Worm (Caenorhabditis elegans) whole organism, L2 larva: ENCODE data around the gene eif-3.K.
"Not testable (repeated sequence)": the region's sequence is repeated elsewhere in the genome, so short reads cannot be mapped to it uniquely, and the experiment has no call there.

Source experiments
- C34F6.9 ChIP-seq: fragments of 150-350 bp; optimal IDR thresholded peaks from 2 replicates; lab custom pipeline; 2014; ENCODE audit warnings: missing biosample characterization, missing genetic modification characterization
- F13H6.1 ChIP-seq: sonication (generic microtip); optimal IDR thresholded peaks from 2 replicates; lab custom pipeline; 2016; ENCODE audit warnings: missing genetic modification characterization, missing compliant biosample characterization
- Y55F3AM.14 ChIP-seq: fragments of 200-800 bp; sonication (Bioruptor generic); optimal IDR thresholded peaks from 2 replicates; lab custom pipeline; 2018; ENCODE audit warnings: mild to moderate bottlenecking, missing genetic modification characterization, missing compliant biosample characterization
- ZK546.5 ChIP-seq: sonication (generic microtip); optimal IDR thresholded peaks from 2 replicates; lab custom pipeline; 2017; ENCODE audit warnings: missing biosample characterization, missing genetic modification characterization
- ama-1 ChIP-seq: fragments of 150-350 bp; optimal IDR thresholded peaks from 2 replicates; lab custom pipeline; 2018; ENCODE audit warnings: inconsistent platforms
- ceh-16 ChIP-seq: fragments of 150-350 bp; optimal IDR thresholded peaks from 2 replicates; lab custom pipeline; 2014; ENCODE audit warnings: missing biosample characterization, missing genetic modification characterization
- crh-2 ChIP-seq: sonication (generic microtip); optimal IDR thresholded peaks from 2 replicates; lab custom pipeline; 2017; ENCODE audit warnings: missing biosample characterization, missing genetic modification characterization
- dmd-4 ChIP-seq: sonication (generic microtip); optimal IDR thresholded peaks from 2 replicates; lab custom pipeline; 2017; ENCODE audit warnings: missing biosample characterization, missing genetic modification characterization
- fos-1 ChIP-seq: fragments of 150-350 bp; optimal IDR thresholded peaks from 2 replicates; lab custom pipeline; 2014; ENCODE audit warnings: missing biosample characterization, missing genetic modification characterization
- gmeb-1 ChIP-seq: fragments of 150-350 bp; optimal IDR thresholded peaks from 2 replicates; lab custom pipeline; 2014; ENCODE audit warnings: missing biosample characterization, missing genetic modification characterization
- lin-11 ChIP-seq: fragments of 150-350 bp; sonication (generic microtip); optimal IDR thresholded peaks from 2 replicates; lab custom pipeline; 2014; ENCODE audit warnings: missing biosample characterization, missing genetic modification characterization, inconsistent platforms, mixed read lengths
- lin-13 ChIP-seq: fragments of 150-350 bp; optimal IDR thresholded peaks from 2 replicates; lab custom pipeline; 2014; ENCODE audit warnings: missing biosample characterization, missing genetic modification reagents, missing genetic modification characterization
- lsy-2 ChIP-seq, 2 experiments: fragments of 150-350 bp in 1 of 2; sonication (generic microtip) in 1 of 2; optimal IDR thresholded peaks; 2 replicates each; lab custom pipeline; 2014 to 2017; ENCODE audit warnings: missing biosample characterization in 2 of 2, missing genetic modification characterization in 2 of 2
- mbf-1 ChIP-seq: sonication (generic microtip); optimal IDR thresholded peaks from 2 replicates; lab custom pipeline; 2017; ENCODE audit warnings: missing biosample characterization, missing genetic modification characterization
- mdl-1 ChIP-seq, 2 experiments: fragments of 150-350 bp in 1 of 2; sonication (generic microtip) in 1 of 2; optimal IDR thresholded peaks; 2 replicates each; lab custom pipeline; 2017; ENCODE audit warnings: missing biosample characterization in 2 of 2, missing genetic modification characterization in 2 of 2
- nhr-10 ChIP-seq: sonication (generic microtip); optimal IDR thresholded peaks from 2 replicates; lab custom pipeline; 2017; ENCODE audit warnings: missing biosample characterization, missing genetic modification characterization
- nhr-11 ChIP-seq: fragments of 150-350 bp; optimal IDR thresholded peaks from 2 replicates; lab custom pipeline; 2014; ENCODE audit warnings: missing biosample characterization, missing genetic modification characterization
- nhr-129 ChIP-seq: fragments of 150-350 bp; optimal IDR thresholded peaks from 2 replicates; lab custom pipeline; 2014; ENCODE audit warnings: missing biosample characterization, missing genetic modification characterization
- nhr-21 ChIP-seq: fragments of 150-350 bp; optimal IDR thresholded peaks from 2 replicates; lab custom pipeline; 2014; ENCODE audit warnings: missing biosample characterization, missing genetic modification characterization
- nhr-237 ChIP-seq: fragments of 150-350 bp; optimal IDR thresholded peaks from 2 replicates; lab custom pipeline; 2014; ENCODE audit warnings: missing biosample characterization, missing genetic modification characterization
- nhr-25 ChIP-seq: fragments of 150-350 bp; sonication (generic microtip); optimal IDR thresholded peaks from 3 replicates; lab custom pipeline; 2014; ENCODE audit warnings: missing biosample characterization, missing genetic modification characterization
- nhr-6 ChIP-seq: fragments of 150-350 bp; optimal IDR thresholded peaks from 2 replicates; lab custom pipeline; 2014; ENCODE audit warnings: missing biosample characterization, missing genetic modification characterization
- nhr-77 ChIP-seq: fragments of 150-350 bp; optimal IDR thresholded peaks from 2 replicates; lab custom pipeline; 2014; ENCODE audit warnings: missing biosample characterization, missing genetic modification characterization
- peb-1 ChIP-seq: fragments of 150-350 bp; optimal IDR thresholded peaks from 2 replicates; lab custom pipeline; 2014; ENCODE audit warnings: missing biosample characterization, missing genetic modification characterization
- sem-4 ChIP-seq: fragments of 150-350 bp; optimal IDR thresholded peaks from 2 replicates; lab custom pipeline; 2014; ENCODE audit warnings: missing biosample characterization, missing genetic modification reagents, missing genetic modification characterization
- skn-1 ChIP-seq: sonication (generic microtip); optimal IDR thresholded peaks from 2 replicates; lab custom pipeline; 2017; ENCODE audit warnings: missing biosample characterization, missing genetic modification characterization
- sma-3 ChIP-seq: sonication (generic microtip); optimal IDR thresholded peaks from 2 replicates; lab custom pipeline; 2016; ENCODE audit warnings: missing genetic modification reagents, missing genetic modification characterization, missing compliant biosample characterization
- sma-9 ChIP-seq, 2 experiments: fragments of 150-350 bp in 1 of 2; sonication (generic microtip) in 1 of 2; optimal IDR thresholded peaks; 2 replicates each; lab custom pipeline; 2014 to 2016; ENCODE audit warnings: missing genetic modification characterization in 2 of 2, mild to moderate bottlenecking in 1 of 2, missing biosample characterization in 1 of 2, missing compliant biosample characterization in 1 of 2, missing genetic modification reagents in 1 of 2, moderate library complexity in 1 of 2
- snpc-4 ChIP-seq: fragments of 150-350 bp; optimal IDR thresholded peaks from 2 replicates; lab custom pipeline; 2014; ENCODE audit warnings: missing biosample characterization, missing genetic modification characterization
- unc-39 ChIP-seq: fragments of 150-350 bp; optimal IDR thresholded peaks from 2 replicates; lab custom pipeline; 2014; ENCODE audit warnings: missing biosample characterization, missing genetic modification characterization
- unc-55 ChIP-seq: fragments of 150-350 bp; sonication (generic microtip); optimal IDR thresholded peaks from 3 replicates; lab custom pipeline; 2014; ENCODE audit warnings: missing biosample characterization, missing genetic modification reagents, missing genetic modification characterization
- unc-62 ChIP-seq: fragments of 150-350 bp; optimal IDR thresholded peaks from 2 replicates; lab custom pipeline; 2014; ENCODE audit warnings: missing biosample characterization, missing genetic modification reagents, missing genetic modification characterization
- zag-1 ChIP-seq: fragments of 150-350 bp; optimal IDR thresholded peaks from 2 replicates; lab custom pipeline; 2014; ENCODE audit warnings: missing biosample characterization, missing genetic modification characterization
- ztf-1 ChIP-seq: fragments of 200-800 bp; sonication (Bioruptor generic); conservative IDR thresholded peaks from 2 replicates; pipeline ENCODE4 v1.3.6; 2022; ENCODE audit warnings: missing genetic modification characterization, missing compliant biosample characterization
- ztf-11 ChIP-seq: sonication (generic microtip); optimal IDR thresholded peaks from 2 replicates; lab custom pipeline; 2017; ENCODE audit warnings: missing biosample characterization, missing genetic modification characterization

Gene eif-3.K

ce11 chrV:12964076-12964475 lies 10.3 kb downstream of the eif-3.K start, which contains the start of gene srd-35:
Gene srd-35 (plus strand): TSS chrV:12964376.
- TF ChIP-seq dmd-4 (tag; lab: Kevin White, UChicago) (no peak), nhr-77 (tag; lab: Kevin White, UChicago) (no peak), lin-13 (no peak), unc-62 (GFP tag; lab: Kevin White, UChicago) (no peak), crh-2 (tag; lab: Kevin White, UChicago) (no peak), nhr-129 (tag; lab: Kevin White, UChicago) (no peak), sma-3 (GFP tag; lab: Kevin White, UChicago) (no peak), skn-1 (tag; lab: Kevin White, UChicago) (no peak), ztf-11 (tag; lab: Kevin White, UChicago) (no peak)

DNA sequence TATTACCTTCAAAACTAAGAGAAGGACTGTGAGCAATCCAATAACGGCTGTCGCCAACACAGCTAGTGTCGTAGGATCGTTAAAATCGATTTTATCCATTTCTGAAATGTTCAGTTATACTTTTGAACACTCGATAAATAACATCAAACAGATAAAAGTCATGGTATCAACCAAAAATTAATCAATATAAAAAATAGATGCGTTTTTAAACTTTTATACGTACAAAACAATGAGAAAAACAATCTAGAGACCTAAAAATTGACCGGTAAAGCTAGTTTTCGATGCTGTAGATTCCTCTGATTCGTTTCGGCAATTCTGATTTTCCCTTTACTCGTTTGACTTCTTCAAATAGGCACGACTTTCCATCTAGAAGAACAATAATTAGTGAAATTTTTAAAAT lies 13.3 kb downstream of the eif-3.K start, which contains the start of gene R186.3:
Gene R186.3, minus strand, starts transcription at position 101 of the 400 bp plus-strand sequence.
- TF ChIP-seq ZK546.5 (tag; lab: Kevin White, UChicago): no peak
- TF ChIP-seq ama-1: no peak
- TF ChIP-seq lin-13: no peak
- TF ChIP-seq C34F6.9 (tag; lab: Kevin White, UChicago): no peak
- TF ChIP-seq mdl-1 (tag; optimal IDR thresholded peaks at IDR 0.05; lab: Kevin White, UChicago): no peak
- no peak for TF ChIP-seq snpc-4 (tag; lab: Kevin White, UChicago)
- no peak for TF ChIP-seq unc-39 (tag; lab: Kevin White, UChicago)
- no peak for TF ChIP-seq ceh-16
- no peak for TF ChIP-seq skn-1 (tag; lab: Kevin White, UChicago)
- no peak for TF ChIP-seq sma-9 (GFP tag; optimal IDR thresholded peaks at IDR 0.05; lab: Kevin White, UChicago)
- no peak for TF ChIP-seq sma-9 (tag; optimal IDR thresholded peaks at IDR 0.05; lab: Kevin White, UChicago)
- no peak for TF ChIP-seq crh-2 (tag; lab: Kevin White, UChicago)
- TF ChIP-seq mbf-1 (tag; lab: Kevin White, UChicago): no peak
- TF ChIP-seq nhr-237: no peak
- TF ChIP-seq zag-1 (tag; lab: Kevin White, UChicago): no peak

DNA sequence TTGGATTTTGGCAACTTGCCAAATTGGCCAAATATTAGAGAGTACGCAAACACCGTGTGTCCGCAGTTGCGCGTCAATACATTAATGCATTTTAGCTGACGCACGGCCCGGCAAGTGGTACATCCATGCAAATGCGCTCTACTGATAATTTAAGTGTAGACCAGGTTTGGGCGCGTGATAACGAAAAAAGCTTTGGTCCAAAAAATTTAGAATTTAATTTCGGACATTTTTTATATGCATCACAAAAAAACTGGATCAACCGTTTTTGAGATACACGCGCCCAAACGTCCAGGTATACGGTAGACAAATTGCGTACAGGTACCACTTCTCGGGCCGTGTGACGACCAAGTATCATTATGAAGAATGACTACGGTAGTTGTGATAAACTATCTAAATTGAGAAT lies 14.1 kb downstream of the eif-3.K start, which contains the start of gene R186.8:
Gene R186.8, minus strand, starts transcription at position 58 of the 403 bp plus-strand sequence.
- peak; percentile 30 for TF ChIP-seq nhr-21 (tag; lab: Kevin White, UChicago)
- peak; percentile 32 for TF ChIP-seq lin-11 (tag; lab: Kevin White, UChicago)
- peak; percentile 3 for TF ChIP-seq fos-1 (tag; lab: Kevin White, UChicago)
- TF ChIP-seq sma-3 (GFP tag; lab: Kevin White, UChicago): peak; percentile 91
- peak; percentile 55 for TF ChIP-seq sma-9 (GFP tag; optimal IDR thresholded peaks at IDR 0.05; lab: Kevin White, UChicago)
- not testable (repeated sequence) for TF ChIP-seq sma-9 (tag; optimal IDR thresholded peaks at IDR 0.05; lab: Kevin White, UChicago)
- peak; percentile 68 for TF ChIP-seq F13H6.1 (tag; lab: Kevin White, UChicago)
- TF ChIP-seq sem-4: peak; percentile 2
- TF ChIP-seq C34F6.9 (tag; lab: Kevin White, UChicago): peak; percentile 64
- TF ChIP-seq unc-55 (GFP tag; lab: Kevin White, UChicago): peak; percentile 46
- peak; percentile 39 for TF ChIP-seq gmeb-1
- TF ChIP-seq Y55F3AM.14 (GFP tag; lab: Kevin White, UChicago): peak; percentile 73
- TF ChIP-seq lsy-2 (tag; optimal IDR thresholded peaks at IDR 0.05; lab: Kevin White, UChicago): peak; percentile 56 to 94
- peak; percentile 27 for TF ChIP-seq nhr-25 (tag; lab: Kevin White, UChicago)
- peak; percentile 60 for TF ChIP-seq nhr-129 (tag; lab: Kevin White, UChicago)
- peak; percentile 41 for TF ChIP-seq crh-2 (tag; lab: Kevin White, UChicago)

DNA sequence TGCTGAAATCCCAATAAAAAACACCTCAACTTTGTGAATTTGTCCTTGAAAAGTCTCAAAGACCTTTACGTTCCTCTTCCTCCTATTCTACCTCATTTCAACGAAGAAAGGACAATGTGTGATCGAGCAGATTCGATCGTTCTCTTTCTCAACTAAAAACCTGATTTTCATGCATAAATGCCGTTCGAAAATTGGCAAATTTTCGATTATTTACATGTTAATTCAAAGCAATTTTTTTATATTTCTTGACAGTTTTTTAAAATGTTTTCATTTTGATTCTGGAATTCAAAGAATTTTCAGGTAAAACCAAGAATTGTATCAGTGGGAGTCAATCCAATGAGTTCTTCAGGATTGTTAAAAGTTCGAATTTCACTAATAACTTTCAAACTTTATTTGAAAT lies 14.8 kb downstream of the eif-3.K start, which contains the start of gene lin-46:
Gene lin-46, plus strand, starts transcription at position 301 of the 400 bp plus-strand sequence.
- TF ChIP-seq skn-1 (tag; lab: Kevin White, UChicago) (no peak), lin-11 (tag; lab: Kevin White, UChicago) (no peak)

DNA sequence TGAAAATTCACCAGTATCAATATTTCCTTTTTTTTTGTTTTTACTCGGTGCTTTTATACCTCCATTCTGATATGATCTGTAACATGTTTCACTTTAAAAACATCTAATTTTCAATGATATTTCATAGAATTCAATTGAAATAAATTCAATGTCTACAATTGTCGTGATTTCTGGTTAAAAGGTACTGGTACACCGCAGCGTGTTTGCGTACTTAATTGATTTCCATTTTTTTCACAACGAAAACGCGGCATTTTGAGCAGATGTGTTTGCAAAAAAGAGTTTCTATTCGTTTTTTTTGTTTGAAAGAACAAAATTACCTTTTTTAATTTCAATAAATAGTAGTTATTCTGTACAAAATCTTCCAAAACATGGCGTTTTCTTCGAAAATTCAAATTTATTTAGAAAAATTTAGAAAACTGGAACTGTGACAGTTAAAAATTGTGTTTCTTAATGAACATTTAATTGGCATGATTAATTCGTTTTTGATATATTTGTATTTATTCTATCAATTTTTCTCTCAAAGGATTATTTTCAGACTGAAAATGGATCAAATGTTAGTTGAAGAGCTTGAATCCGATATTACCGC lies 16.9 kb downstream of the eif-3.K start, which contains the start of gene pnn-1:
Gene pnn-1, plus strand, starts transcription at position 536 of the 586 bp plus-strand sequence.
- no peak for TF ChIP-seq gmeb-1
- no peak for TF ChIP-seq nhr-237
- no peak for TF ChIP-seq nhr-6 (tag; lab: Kevin White, UChicago)
- no peak for TF ChIP-seq nhr-11 (tag; lab: Kevin White, UChicago)
- TF ChIP-seq mbf-1 (tag; lab: Kevin White, UChicago): no peak
- peak; percentile 26 for TF ChIP-seq sem-4
- peak; percentile 28 to 84 for TF ChIP-seq lsy-2 (tag; optimal IDR thresholded peaks at IDR 0.05; lab: Kevin White, UChicago)
- TF ChIP-seq C34F6.9 (tag; lab: Kevin White, UChicago): peak; percentile 45
- peak; percentile 61 for TF ChIP-seq nhr-25 (tag; lab: Kevin White, UChicago)
- no peak for TF ChIP-seq nhr-10
- no peak for TF ChIP-seq ama-1
- TF ChIP-seq unc-55 (GFP tag; lab: Kevin White, UChicago): peak; percentile 55
- no peak for TF ChIP-seq skn-1 (tag; lab: Kevin White, UChicago)
- no peak for TF ChIP-seq unc-39 (tag; lab: Kevin White, UChicago)
- peak; percentile 58 for TF ChIP-seq lin-13
- TF ChIP-seq peb-1 (tag; lab: Kevin White, UChicago): no peak
- TF ChIP-seq nhr-129 (tag; lab: Kevin White, UChicago): peak; percentile 28
- TF ChIP-seq mdl-1 (tag; optimal IDR thresholded peaks at IDR 0.05; lab: Kevin White, UChicago): no peak
- no peak for TF ChIP-seq dmd-4 (tag; lab: Kevin White, UChicago)
- no peak for TF ChIP-seq ztf-1 (GFP tag; lab: Robert Waterston, UW)
- peak; percentile 1 for TF ChIP-seq sma-9 (GFP tag; optimal IDR thresholded peaks at IDR 0.05; lab: Kevin White, UChicago)
- no peak for TF ChIP-seq sma-9 (tag; optimal IDR thresholded peaks at IDR 0.05; lab: Kevin White, UChicago)
- TF ChIP-seq crh-2 (tag; lab: Kevin White, UChicago): peak; percentile 4
